Worm (Caenorhabditis elegans): ENCODE data around the gene ccch-1.
"Not testable (repeated sequence)": the region's sequence is repeated elsewhere in the genome, so short reads cannot be mapped to it uniquely, and the experiment has no call there.

DNA sequence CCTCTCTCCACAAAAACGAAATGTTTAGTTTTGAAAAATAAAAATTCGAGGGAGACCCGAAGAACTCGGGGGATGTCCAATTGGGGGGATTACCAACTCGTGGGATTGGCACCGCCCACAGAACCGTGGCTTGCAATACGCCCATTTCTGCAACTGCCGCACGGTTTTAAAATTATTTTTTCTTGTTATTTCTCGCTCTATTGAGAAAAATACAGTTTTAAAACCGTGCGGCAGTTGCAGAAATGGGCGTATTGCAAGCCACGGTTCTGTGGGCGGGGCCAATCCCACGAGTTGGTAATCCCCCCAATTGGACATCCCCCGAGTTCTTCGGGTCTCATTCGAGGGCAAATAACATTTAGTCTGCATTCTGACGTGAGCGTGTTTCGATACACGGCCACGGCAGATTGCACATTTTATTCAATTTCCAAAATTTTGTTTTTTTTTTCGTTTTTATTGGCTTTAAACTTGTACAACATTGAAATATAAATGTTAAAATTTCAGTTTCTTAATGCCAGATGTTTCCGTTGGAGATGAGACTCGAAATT, 22.7 kb upstream of the ccch-1 start, which contains the start of the genes C55A6.1 and C55A6.10:
- TF ChIP-seq unc-62 (GFP tag; optimal IDR thresholded peaks at IDR 0.05); nhr-237 (tag; optimal IDR thresholded peaks at IDR 0.05); ztf-4 (tag; optimal IDR thresholded peaks at IDR 0.05); elt-1 (tag; optimal IDR thresholded peaks at IDR 0.05); elt-3 (tag; optimal IDR thresholded peaks at IDR 0.05); alr-1 (tag; optimal IDR thresholded peaks at IDR 0.05); R02D3.7 (tag; optimal IDR thresholded peaks at IDR 0.05); peb-1 (tag; optimal IDR thresholded peaks at IDR 0.05); dmd-4 (tag; optimal IDR thresholded peaks at IDR 0.05); ZK546.5 (tag; optimal IDR thresholded peaks at IDR 0.05): not testable (repeated sequence)
- TF ChIP-seq fos-1 (tag; optimal IDR thresholded peaks at IDR 0.05) (peak; percentile 25), lin-11 (tag; optimal IDR thresholded peaks at IDR 0.05) (peak; percentile 70)

Measured in whole organism, L2 larva.